Worm (Caenorhabditis elegans) whole organism, mixed stage, embryonic: ENCODE results near the gene gck-4.

ENCODE experiments used
- M03D4.4 ChIP-seq: sonication (generic microtip); optimal IDR thresholded peaks from 2 replicates; lab custom pipeline; 2017; ENCODE audit warnings: mild to moderate bottlenecking, missing genetic modification characterization, missing compliant biosample characterization
- bed-3 ChIP-seq: fragments of 200-800 bp; sonication (Bioruptor generic); optimal IDR thresholded peaks from 3 replicates; lab custom pipeline; 2018; ENCODE audit warnings: mild to moderate bottlenecking, missing genetic modification characterization, moderate library complexity, missing compliant biosample characterization
- blmp-1 ChIP-seq: fragments of 150-350 bp; optimal IDR thresholded peaks from 2 replicates; lab custom pipeline; 2014; ENCODE audit warnings: missing biosample characterization, missing genetic modification characterization
- ceh-39 ChIP-seq: fragments of 150-350 bp; optimal IDR thresholded peaks from 2 replicates; lab custom pipeline; 2014; ENCODE audit warnings: missing biosample characterization, missing genetic modification characterization
- ceh-43 ChIP-seq: fragments of 200-800 bp; sonication (Bioruptor generic); optimal IDR thresholded peaks from 2 replicates; lab custom pipeline; 2018; ENCODE audit warnings: mild to moderate bottlenecking, missing genetic modification characterization, moderate library complexity, missing compliant biosample characterization
- ceh-83 ChIP-seq: fragments of 200-800 bp; sonication (Bioruptor generic); optimal IDR thresholded peaks from 2 replicates; lab custom pipeline; 2018; ENCODE audit warnings: mild to moderate bottlenecking, missing genetic modification characterization, missing compliant biosample characterization
- ces-1 ChIP-seq: fragments of 150-350 bp; optimal IDR thresholded peaks from 2 replicates; lab custom pipeline; 2014; ENCODE audit warnings: missing biosample characterization, missing genetic modification reagents, missing genetic modification characterization
- cnd-1 ChIP-seq: fragments of 200-800 bp; sonication (Bioruptor generic); optimal IDR thresholded peaks from 2 replicates; lab custom pipeline; 2018; ENCODE audit warnings: mild to moderate bottlenecking, missing genetic modification characterization, missing compliant biosample characterization
- drap-1 ChIP-seq: fragments of 200-800 bp; sonication (Bioruptor generic); optimal IDR thresholded peaks from 3 replicates; lab custom pipeline; 2018; ENCODE audit warnings: mild to moderate bottlenecking, missing genetic modification characterization, missing compliant biosample characterization
- elt-1 ChIP-seq: sonication (generic microtip); optimal IDR thresholded peaks from 2 replicates; lab custom pipeline; 2017; ENCODE audit warnings: missing genetic modification characterization, mild to moderate bottlenecking, missing compliant biosample characterization, antibody characterized with exemption, moderate library complexity, borderline replicate concordance; ENCODE audit not compliant: insufficient read depth
- elt-3 ChIP-seq: fragments of 150-350 bp; optimal IDR thresholded peaks from 2 replicates; lab custom pipeline; 2014; ENCODE audit warnings: missing biosample characterization, missing genetic modification characterization
- flh-1 ChIP-seq: fragments of 200-800 bp; sonication (Bioruptor generic); optimal IDR thresholded peaks from 2 replicates; lab custom pipeline; 2018; ENCODE audit warnings: mild to moderate bottlenecking, missing genetic modification characterization, moderate library complexity, missing compliant biosample characterization
- ham-2 ChIP-seq: fragments of 200-800 bp; sonication (Bioruptor generic); optimal IDR thresholded peaks from 2 replicates; lab custom pipeline; 2018; ENCODE audit warnings: mild to moderate bottlenecking, missing genetic modification characterization, missing compliant biosample characterization
- hlh-1 ChIP-seq: fragments of 150-350 bp; optimal IDR thresholded peaks from 2 replicates; lab custom pipeline; 2014; ENCODE audit warnings: missing biosample characterization, missing genetic modification reagents, missing genetic modification characterization
- lin-13 ChIP-seq: fragments of 150-350 bp; optimal IDR thresholded peaks from 2 replicates; lab custom pipeline; 2014; ENCODE audit warnings: missing biosample characterization, missing genetic modification characterization
- lin-32 ChIP-seq: fragments of 200-800 bp; sonication (Bioruptor generic); optimal IDR thresholded peaks from 2 replicates; lab custom pipeline; 2018; ENCODE audit warnings: mild to moderate bottlenecking, missing genetic modification characterization, missing compliant biosample characterization
- lsy-2 ChIP-seq: fragments of 150-350 bp; optimal IDR thresholded peaks from 2 replicates; lab custom pipeline; 2014; ENCODE audit warnings: missing biosample characterization, missing genetic modification characterization
- mab-5 ChIP-seq: fragments of 150-350 bp; optimal IDR thresholded peaks from 2 replicates; lab custom pipeline; 2014; ENCODE audit warnings: missing biosample characterization, missing genetic modification characterization
- mep-1 ChIP-seq: fragments of 150-350 bp; optimal IDR thresholded peaks from 2 replicates; lab custom pipeline; 2017; ENCODE audit warnings: missing biosample characterization, missing genetic modification reagents, missing genetic modification characterization, inconsistent platforms
- mls-2 ChIP-seq: sonication (generic microtip); optimal IDR thresholded peaks from 2 replicates; lab custom pipeline; 2016; ENCODE audit warnings: mild to moderate bottlenecking, missing genetic modification characterization, moderate library complexity, missing compliant biosample characterization
- nhr-12 ChIP-seq: fragments of 150-350 bp; optimal IDR thresholded peaks from 2 replicates; lab custom pipeline; 2014; ENCODE audit warnings: missing biosample characterization, missing genetic modification characterization
- nhr-2 ChIP-seq: fragments of 150-350 bp; optimal IDR thresholded peaks from 2 replicates; lab custom pipeline; 2014; ENCODE audit warnings: missing biosample characterization, missing genetic modification characterization
- nhr-237 ChIP-seq: fragments of 150-350 bp; optimal IDR thresholded peaks from 2 replicates; lab custom pipeline; 2014; ENCODE audit warnings: missing biosample characterization, missing genetic modification characterization
- nhr-28 ChIP-seq: fragments of 150-350 bp; optimal IDR thresholded peaks from 2 replicates; lab custom pipeline; 2014; ENCODE audit warnings: missing biosample characterization, missing genetic modification characterization
- nhr-76 ChIP-seq: sonication (generic microtip); optimal IDR thresholded peaks from 2 replicates; lab custom pipeline; 2017; ENCODE audit warnings: missing biosample characterization, missing genetic modification characterization
- pha-4 ChIP-seq: fragments of 150-350 bp; optimal IDR thresholded peaks from 2 replicates; lab custom pipeline; 2018; ENCODE audit warnings: missing biosample characterization, missing genetic modification reagents, missing genetic modification characterization
- sem-2 ChIP-seq: fragments of 200-800 bp; sonication (Bioruptor generic); optimal IDR thresholded peaks from 2 replicates; lab custom pipeline; 2018; ENCODE audit warnings: mild to moderate bottlenecking, missing genetic modification characterization, missing compliant biosample characterization
- snpc-4 ChIP-seq: fragments of 150-350 bp; optimal IDR thresholded peaks from 2 replicates; lab custom pipeline; 2014; ENCODE audit warnings: missing biosample characterization, missing genetic modification characterization
- sptf-1 ChIP-seq: sonication (generic microtip); optimal IDR thresholded peaks from 2 replicates; lab custom pipeline; 2017; ENCODE audit warnings: mild to moderate bottlenecking, missing genetic modification characterization, moderate library complexity, missing compliant biosample characterization
- tbx-8 ChIP-seq: fragments of 200-800 bp; sonication (Bioruptor generic); optimal IDR thresholded peaks from 2 replicates; lab custom pipeline; 2018; ENCODE audit warnings: mild to moderate bottlenecking, missing genetic modification characterization, moderate library complexity, missing compliant biosample characterization
- unc-120 ChIP-seq: sonication (generic microtip); optimal IDR thresholded peaks from 2 replicates; lab custom pipeline; 2017; ENCODE audit warnings: missing genetic modification characterization, missing compliant biosample characterization; ENCODE audit not compliant: poor library complexity, severe bottlenecking
- unc-39 ChIP-seq: fragments of 150-350 bp; optimal IDR thresholded peaks from 2 replicates; lab custom pipeline; 2014; ENCODE audit warnings: missing biosample characterization, missing genetic modification characterization
- unc-62 ChIP-seq: fragments of 150-350 bp; optimal IDR thresholded peaks from 2 replicates; lab custom pipeline; 2014; ENCODE audit warnings: missing biosample characterization, missing genetic modification reagents, missing genetic modification characterization
- zip-8 ChIP-seq: fragments of 150-350 bp; optimal IDR thresholded peaks from 2 replicates; lab custom pipeline; 2014; ENCODE audit warnings: missing biosample characterization, missing genetic modification characterization
- ztf-11 ChIP-seq: fragments of 150-350 bp; optimal IDR thresholded peaks from 2 replicates; lab custom pipeline; 2014; ENCODE audit warnings: missing biosample characterization, missing genetic modification characterization

gck-4 gene

ce11 chrX:13726874-13727343, 49.9 kb downstream of the gck-4 start, which contains the start of gene pix-1 (continued):
- peak; percentile 84 for TF ChIP-seq ceh-39 (tag; lab: Kevin White, UChicago)
- TF ChIP-seq blmp-1 (tag; lab: Kevin White, UChicago) = no peak
- peak; percentile 63 for TF ChIP-seq mep-1
- no peak for TF ChIP-seq mab-5 (tag; lab: Kevin White, UChicago)
- TF ChIP-seq lin-32 = no peak
- no peak for TF ChIP-seq M03D4.4 (tag; lab: Kevin White, UChicago)

DNA sequence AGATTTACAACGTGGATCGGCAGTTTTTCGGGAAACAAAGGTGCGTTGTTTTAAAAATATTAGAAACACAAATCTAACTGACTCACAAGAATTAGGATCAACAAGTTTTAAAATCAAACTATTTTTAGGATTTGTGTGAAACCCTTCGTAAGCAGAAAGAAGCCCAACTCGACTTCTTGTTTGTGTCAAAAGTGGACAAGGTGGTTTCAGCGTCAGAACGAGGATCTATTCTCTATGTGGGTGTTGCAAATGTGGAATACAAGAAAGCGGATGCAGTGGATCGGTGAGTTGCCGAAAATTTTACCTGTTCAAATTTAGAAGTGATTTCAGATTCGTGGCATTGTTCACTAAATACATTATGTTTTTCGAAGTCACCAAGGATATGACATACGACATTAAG, 52.0 kb downstream of the gck-4 start:
- TF ChIP-seq elt-1 (tag; lab: Kevin White, UChicago) (no peak), blmp-1 (tag; lab: Kevin White, UChicago) (no peak), sem-2 (GFP tag; lab: Kevin White, UChicago) (no peak), tbx-8 (no peak), ztf-11 (tag; lab: Kevin White, UChicago) (no peak), M03D4.4 (tag; lab: Kevin White, UChicago) (no peak), mab-5 (tag; lab: Kevin White, UChicago) (no peak), zip-8 (tag; lab: Kevin White, UChicago) (no peak), unc-120 (tag; lab: Kevin White, UChicago) (no peak), ceh-43 (GFP tag; lab: Kevin White, UChicago) (no peak), sptf-1 (tag; lab: Kevin White, UChicago) (no peak), nhr-12 (tag; lab: Kevin White, UChicago) (no peak), pha-4 (tag; lab: Kevin White, UChicago) (no peak), lin-32 (no peak), ham-2 (GFP tag; lab: Kevin White, UChicago) (no peak), nhr-76 (no peak), snpc-4 (no peak)

- TF ChIP-seq nhr-76 (no peak), mls-2 (no peak), unc-120 (tag; lab: Kevin White, UChicago) (no peak), sem-2 (GFP tag; lab: Kevin White, UChicago) (no peak), lsy-2 (tag; lab: Kevin White, UChicago) (no peak), ces-1 (GFP tag; lab: Kevin White, UChicago) (no peak), unc-39 (tag; lab: Kevin White, UChicago) (no peak), nhr-28 (tag; lab: Kevin White, UChicago) (no peak), ham-2 (GFP tag; lab: Kevin White, UChicago) (no peak), ceh-39 (tag; lab: Kevin White, UChicago) (no peak), tbx-8 (no peak), sptf-1 (tag; lab: Kevin White, UChicago) (no peak), mab-5 (tag; lab: Kevin White, UChicago) (no peak), nhr-2 (tag; lab: Kevin White, UChicago) (no peak), ceh-43 (GFP tag; lab: Kevin White, UChicago) (no peak), ztf-11 (tag; lab: Kevin White, UChicago) (no peak)
Measured at ce11 chrX:13729724-13730123, 52.7 kb downstream of the gck-4 start.

DNA sequence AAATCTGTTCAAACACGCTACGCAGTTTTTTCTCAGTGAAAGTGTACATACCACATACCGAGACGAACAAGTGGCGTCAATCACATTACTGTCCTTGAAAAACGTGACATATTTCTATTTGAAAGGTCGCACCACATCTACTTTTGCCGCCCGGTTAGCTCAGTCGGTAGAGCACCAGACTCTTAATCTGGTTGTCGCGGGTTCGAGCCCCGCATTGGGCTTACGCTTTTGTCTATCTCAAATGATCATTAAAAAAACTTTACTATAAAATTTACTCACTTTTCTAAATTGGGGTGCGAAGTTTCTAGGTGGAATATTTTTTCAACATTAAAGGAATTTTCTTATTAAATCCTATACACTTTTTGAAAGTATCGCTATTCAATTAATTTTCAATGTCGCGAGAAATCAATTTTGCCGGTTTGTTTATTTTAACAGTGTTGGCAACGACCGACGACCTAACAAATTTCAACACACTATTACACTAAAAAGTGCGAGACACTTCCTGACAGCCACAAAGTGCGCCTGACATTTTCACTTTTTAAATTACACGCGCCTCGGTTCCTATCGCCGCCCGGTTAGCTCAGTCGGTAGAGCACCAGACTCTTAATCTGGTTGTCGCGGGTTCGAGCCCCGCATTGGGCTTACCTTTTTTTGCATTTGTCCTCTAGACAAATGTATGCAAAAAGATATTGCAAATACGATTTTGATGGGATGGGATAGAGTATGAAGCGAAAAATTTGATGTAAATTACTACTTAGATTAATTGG, 53.4 kb downstream of the gck-4 start:
- TF ChIP-seq ceh-43 (GFP tag; lab: Kevin White, UChicago) (no peak), pha-4 (tag; lab: Kevin White, UChicago) (no peak), elt-3 (tag; lab: Kevin White, UChicago) (no peak), hlh-1 (tag; lab: Kevin White, UChicago) (no peak), drap-1 (peak; percentile 20), ham-2 (GFP tag; lab: Kevin White, UChicago) (no peak), nhr-28 (tag; lab: Kevin White, UChicago) (no peak), lin-13 (tag; lab: Kevin White, UChicago) (no peak), nhr-12 (tag; lab: Kevin White, UChicago) (no peak), bed-3 (GFP tag; lab: Kevin White, UChicago) (no peak), nhr-237 (tag; lab: Kevin White, UChicago) (no peak), cnd-1 (no peak), mls-2 (peak; percentile 29), blmp-1 (tag; lab: Kevin White, UChicago) (no peak), tbx-8 (no peak), elt-1 (tag; lab: Kevin White, UChicago) (no peak), ces-1 (GFP tag; lab: Kevin White, UChicago) (no peak), sem-2 (GFP tag; lab: Kevin White, UChicago) (no peak), nhr-76 (no peak), mep-1 (no peak), ceh-83 (GFP tag; lab: Kevin White, UChicago) (no peak), zip-8 (tag; lab: Kevin White, UChicago) (no peak), unc-39 (tag; lab: Kevin White, UChicago) (no peak), lsy-2 (tag; lab: Kevin White, UChicago) (no peak), mab-5 (tag; lab: Kevin White, UChicago) (no peak), unc-62 (no peak), ztf-11 (tag; lab: Kevin White, UChicago) (no peak), sptf-1 (tag; lab: Kevin White, UChicago) (peak; percentile 29), snpc-4 (no peak), flh-1 (GFP tag; lab: Kevin White, UChicago) (no peak), lin-32 (peak; percentile 17), unc-120 (tag; lab: Kevin White, UChicago) (peak; percentile 85)
